Worm (Caenorhabditis elegans) whole organism, L3 larva: Measurements from ENCODE around the gene npr-20.

ENCODE experiments used
- R02D3.7 ChIP-seq: fragments of 150-350 bp; optimal IDR thresholded peaks from 2 replicates; lab custom pipeline; 2014; ENCODE audit warnings: missing biosample characterization, missing genetic modification characterization
- ZK546.5 ChIP-seq: sonication (generic microtip); optimal IDR thresholded peaks from 2 replicates; lab custom pipeline; 2017; ENCODE audit warnings: missing biosample characterization, missing genetic modification characterization
- ama-1 ChIP-seq: fragments of 150-350 bp; optimal IDR thresholded peaks from 2 replicates; lab custom pipeline; 2018
- ceh-16 ChIP-seq: sonication (generic microtip); optimal IDR thresholded peaks from 2 replicates; lab custom pipeline; 2017; ENCODE audit warnings: missing biosample characterization, missing genetic modification characterization
- ceh-28 ChIP-seq: fragments of 150-350 bp; optimal IDR thresholded peaks from 2 replicates; lab custom pipeline; 2014; ENCODE audit warnings: missing biosample characterization, missing genetic modification reagents, missing genetic modification characterization
- ceh-82 ChIP-seq: fragments of 150-350 bp; optimal IDR thresholded peaks from 2 replicates; lab custom pipeline; 2014; ENCODE audit warnings: missing biosample characterization, missing genetic modification characterization
- ceh-9 ChIP-seq: sonication (generic microtip); optimal IDR thresholded peaks from 2 replicates; lab custom pipeline; 2018; ENCODE audit warnings: missing biosample characterization, missing genetic modification characterization
- daf-12 ChIP-seq: fragments of 150-350 bp; optimal IDR thresholded peaks from 2 replicates; lab custom pipeline; 2014; ENCODE audit warnings: missing biosample characterization, missing genetic modification reagents, missing genetic modification characterization
- egl-27 ChIP-seq: sonication (generic microtip); optimal IDR thresholded peaks from 4 replicates; lab custom pipeline; 2017; ENCODE audit warnings: missing biosample characterization, missing genetic modification reagents, missing genetic modification characterization
- egl-5 ChIP-seq: fragments of 150-350 bp; optimal IDR thresholded peaks from 2 replicates; lab custom pipeline; 2017; ENCODE audit warnings: missing biosample characterization, missing genetic modification reagents, missing genetic modification characterization, inconsistent platforms
- elt-1 ChIP-seq: fragments of 150-350 bp; optimal IDR thresholded peaks from 2 replicates; lab custom pipeline; 2014; ENCODE audit warnings: missing biosample characterization, missing genetic modification characterization
- elt-2 ChIP-seq: sonication (generic microtip); optimal IDR thresholded peaks from 2 replicates; lab custom pipeline; 2016; ENCODE audit warnings: missing genetic modification reagents, mild to moderate bottlenecking, missing genetic modification characterization, missing compliant biosample characterization
- elt-3 ChIP-seq, 3 experiments: fragments of 150-350 bp in 1 of 3; sonication (generic microtip) in 2 of 3; optimal IDR thresholded peaks; 2 replicates in 2 of 3; 4 replicates in 1 of 3; lab custom pipeline; 2014 to 2017; ENCODE audit warnings: missing biosample characterization in 3 of 3, missing genetic modification characterization in 3 of 3
- eor-1 ChIP-seq, 2 experiments: fragments of 150-350 bp; optimal IDR thresholded peaks; 2 replicates each; lab custom pipeline; 2014 to 2018; ENCODE audit warnings: missing biosample characterization in 2 of 2, missing genetic modification characterization in 2 of 2
- fkh-10 ChIP-seq: sonication (generic microtip); optimal IDR thresholded peaks from 2 replicates; lab custom pipeline; 2017; ENCODE audit warnings: missing biosample characterization, missing genetic modification reagents, missing genetic modification characterization
- fos-1 ChIP-seq: fragments of 150-350 bp; optimal IDR thresholded peaks from 2 replicates; lab custom pipeline; 2014; ENCODE audit warnings: missing biosample characterization, missing genetic modification characterization
- hmg-11 ChIP-seq: sonication (generic microtip); optimal IDR thresholded peaks from 2 replicates; lab custom pipeline; 2016; ENCODE audit warnings: missing genetic modification characterization, missing compliant biosample characterization
- jun-1 ChIP-seq: fragments of 150-350 bp; optimal IDR thresholded peaks from 2 replicates; lab custom pipeline; 2014; ENCODE audit warnings: missing biosample characterization, missing genetic modification reagents, missing genetic modification characterization
- lin-39 ChIP-seq: fragments of 150-350 bp; optimal IDR thresholded peaks from 2 replicates; lab custom pipeline; 2018; ENCODE audit warnings: missing biosample characterization, missing genetic modification reagents, missing genetic modification characterization
- lsy-12 ChIP-seq: sonication (generic microtip); optimal IDR thresholded peaks from 2 replicates; lab custom pipeline; 2016; ENCODE audit warnings: mild to moderate bottlenecking, missing genetic modification characterization, missing compliant biosample characterization
- mdl-1 ChIP-seq: fragments of 150-350 bp; optimal IDR thresholded peaks from 2 replicates; lab custom pipeline; 2014; ENCODE audit warnings: missing biosample characterization, missing genetic modification characterization
- mml-1 ChIP-seq: fragments of 150-350 bp; sonication (generic microtip); optimal IDR thresholded peaks from 3 replicates; lab custom pipeline; 2014; ENCODE audit warnings: missing biosample characterization, missing genetic modification characterization
- nfya-1 ChIP-seq: sonication (generic microtip); optimal IDR thresholded peaks from 2 replicates; lab custom pipeline; 2017; ENCODE audit warnings: missing genetic modification characterization, mild to moderate bottlenecking, missing compliant biosample characterization, antibody characterized with exemption, moderate library complexity; ENCODE audit not compliant: insufficient read depth
- nhr-11 ChIP-seq: fragments of 150-350 bp; optimal IDR thresholded peaks from 2 replicates; lab custom pipeline; 2014; ENCODE audit warnings: missing biosample characterization, missing genetic modification characterization
- nhr-12 ChIP-seq: fragments of 150-350 bp; optimal IDR thresholded peaks from 2 replicates; lab custom pipeline; 2014; ENCODE audit warnings: missing biosample characterization, missing genetic modification characterization
- nhr-23 ChIP-seq: fragments of 150-350 bp; optimal IDR thresholded peaks from 2 replicates; lab custom pipeline; 2014; ENCODE audit warnings: missing biosample characterization, missing genetic modification reagents, missing genetic modification characterization
- nhr-237 ChIP-seq: fragments of 150-350 bp; optimal IDR thresholded peaks from 2 replicates; lab custom pipeline; 2014; ENCODE audit warnings: missing biosample characterization, missing genetic modification characterization
- nhr-25 ChIP-seq: sonication (generic microtip); optimal IDR thresholded peaks from 2 replicates; lab custom pipeline; 2017; ENCODE audit warnings: missing biosample characterization, missing genetic modification characterization
- nhr-28 ChIP-seq: fragments of 150-350 bp; optimal IDR thresholded peaks from 2 replicates; lab custom pipeline; 2014; ENCODE audit warnings: missing biosample characterization, missing genetic modification characterization
- nhr-43 ChIP-seq: sonication (generic microtip); optimal IDR thresholded peaks from 2 replicates; lab custom pipeline; 2016; ENCODE audit warnings: mild to moderate bottlenecking, missing genetic modification characterization, missing compliant biosample characterization; ENCODE audit not compliant: poor library complexity, severe bottlenecking
- nhr-67 ChIP-seq: fragments of 150-350 bp; optimal IDR thresholded peaks from 2 replicates; lab custom pipeline; 2014; ENCODE audit warnings: missing biosample characterization, missing genetic modification characterization
- nhr-77 ChIP-seq: fragments of 150-350 bp; optimal IDR thresholded peaks from 2 replicates; lab custom pipeline; 2014; ENCODE audit warnings: missing biosample characterization, missing genetic modification characterization
- pha-4 ChIP-seq: fragments of 150-350 bp; optimal IDR thresholded peaks from 2 replicates; lab custom pipeline; 2014; ENCODE audit warnings: missing biosample characterization, missing genetic modification reagents, missing genetic modification characterization
- pqm-1 ChIP-seq: fragments of 150-350 bp; optimal IDR thresholded peaks from 2 replicates; lab custom pipeline; 2017; ENCODE audit warnings: missing biosample characterization, missing genetic modification characterization, inconsistent platforms
- sea-2 ChIP-seq: fragments of 150-350 bp; sonication (generic microtip); optimal IDR thresholded peaks from 4 replicates; lab custom pipeline; 2014; ENCODE audit warnings: missing biosample characterization, missing genetic modification reagents, missing genetic modification characterization
- skn-1 ChIP-seq: fragments of 150-350 bp; optimal IDR thresholded peaks from 2 replicates; lab custom pipeline; 2014; ENCODE audit warnings: missing biosample characterization, missing genetic modification characterization
- snpc-4 ChIP-seq: fragments of 150-350 bp; optimal IDR thresholded peaks from 2 replicates; lab custom pipeline; 2014; ENCODE audit warnings: missing biosample characterization, missing genetic modification characterization
- tbx-2 ChIP-seq: sonication (generic microtip); optimal IDR thresholded peaks from 2 replicates; lab custom pipeline; 2016; ENCODE audit warnings: mild to moderate bottlenecking, missing genetic modification characterization, missing compliant biosample characterization
- unc-39 ChIP-seq: sonication (generic microtip); optimal IDR thresholded peaks from 4 replicates; lab custom pipeline; 2017; ENCODE audit warnings: missing biosample characterization, missing genetic modification characterization
- unc-62 ChIP-seq: fragments of 150-350 bp; sonication (generic microtip); optimal IDR thresholded peaks from 4 replicates; lab custom pipeline; 2014; ENCODE audit warnings: missing biosample characterization, missing genetic modification reagents, missing genetic modification characterization
- zag-1 ChIP-seq: fragments of 150-350 bp; optimal IDR thresholded peaks from 2 replicates; lab custom pipeline; 2014; ENCODE audit warnings: missing biosample characterization, missing genetic modification characterization
- ztf-11 ChIP-seq: fragments of 150-350 bp; optimal IDR thresholded peaks from 2 replicates; lab custom pipeline; 2014; ENCODE audit warnings: missing biosample characterization, missing genetic modification characterization
- ztf-4 ChIP-seq: fragments of 150-350 bp; optimal IDR thresholded peaks from 2 replicates; lab custom pipeline; 2014; ENCODE audit warnings: missing biosample characterization, missing genetic modification characterization

The npr-20 gene

ce11 chrII:8818978-8819896 is 45.7 kb downstream of the npr-20 start, which contains the start of gene F46C5.10:
Gene F46C5.10 (minus strand): TSS chrII:8819028.
- TF ChIP-seq elt-1 (no peak), egl-5 (tag; lab: Kevin White, UChicago) (no peak), pqm-1 (tag; lab: Kevin White, UChicago) (no peak), nhr-23 (tag; lab: Kevin White, UChicago) (peak; percentile 69), ceh-9 (tag; lab: Kevin White, UChicago) (no peak), ZK546.5 (no peak), elt-3 (tag; optimal IDR thresholded peaks at IDR 0.05; lab: Kevin White, UChicago) (no peak), pha-4 (tag; lab: Kevin White, UChicago) (no peak), skn-1 (tag; lab: Kevin White, UChicago) (no peak), nhr-77 (tag; lab: Kevin White, UChicago) (no peak), hmg-11 (tag; lab: Kevin White, UChicago) (no peak), mdl-1 (tag; lab: Kevin White, UChicago) (no peak), zag-1 (tag; lab: Kevin White, UChicago) (no peak), ztf-11 (tag; lab: Kevin White, UChicago) (no peak), jun-1 (tag; lab: Kevin White, UChicago) (no peak), egl-27 (no peak), unc-62 (no peak), snpc-4 (no peak), ceh-16 (tag; lab: Kevin White, UChicago) (no peak), nhr-43 (peak; percentile 88), R02D3.7 (no peak), fkh-10 (GFP tag; lab: Kevin White, UChicago) (no peak), nhr-28 (tag; lab: Kevin White, UChicago) (peak; percentile 9), nhr-25 (peak; percentile 49), unc-39 (tag; lab: Kevin White, UChicago) (no peak), elt-2 (tag; lab: Kevin White, UChicago) (no peak), daf-12 (tag; lab: Kevin White, UChicago) (no peak), nhr-67 (tag; lab: Kevin White, UChicago) (no peak), nhr-11 (tag; lab: Kevin White, UChicago) (no peak)

DNA sequence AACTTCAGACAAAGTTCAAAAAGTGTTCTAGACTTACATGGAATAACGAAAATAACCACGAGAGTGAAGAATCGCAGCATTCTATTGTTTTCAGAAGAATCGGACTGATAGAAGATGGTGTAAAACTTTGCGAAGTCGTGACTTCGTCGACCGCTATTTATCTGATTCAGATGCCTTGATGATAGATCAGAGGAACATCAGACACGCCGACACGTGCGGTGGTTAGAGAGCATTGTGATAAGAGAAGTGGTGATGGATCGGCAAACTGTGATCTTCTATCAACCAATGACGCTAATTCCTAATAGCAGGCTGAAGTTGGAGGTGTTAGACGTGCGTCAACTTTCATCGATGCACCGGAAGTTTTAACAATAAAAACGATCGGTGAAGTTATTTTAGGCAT is 46.7 kb downstream of the npr-20 start:
- TF ChIP-seq fkh-10 (GFP tag; lab: Kevin White, UChicago) = no peak
- no peak for TF ChIP-seq ceh-28 (tag; lab: Kevin White, UChicago)
- TF ChIP-seq nfya-1 (tag; lab: Kevin White, UChicago) = no peak
- no peak for TF ChIP-seq fos-1 (tag; lab: Kevin White, UChicago)
- no peak for TF ChIP-seq ceh-82 (tag; lab: Kevin White, UChicago)
- no peak for TF ChIP-seq skn-1 (tag; lab: Kevin White, UChicago)
- TF ChIP-seq nhr-28 (tag; lab: Kevin White, UChicago) = no peak
- no peak for TF ChIP-seq lsy-12 (tag; lab: Kevin White, UChicago)
- TF ChIP-seq R02D3.7 = no peak
- no peak for TF ChIP-seq zag-1 (tag; lab: Kevin White, UChicago)
- TF ChIP-seq egl-27 = peak; percentile 35
- no peak for TF ChIP-seq unc-62
- no peak for TF ChIP-seq daf-12 (tag; lab: Kevin White, UChicago)
- no peak for TF ChIP-seq nhr-77 (tag; lab: Kevin White, UChicago)
- TF ChIP-seq elt-3 (tag; optimal IDR thresholded peaks at IDR 0.05; lab: Kevin White, UChicago) = peak in 2 of 3 experiments; percentile 39 to 62
- TF ChIP-seq nhr-25 = peak; percentile 87
- TF ChIP-seq nhr-11 (tag; lab: Kevin White, UChicago) = no peak
- peak; percentile 27 for TF ChIP-seq mdl-1 (tag; lab: Kevin White, UChicago)
- TF ChIP-seq tbx-2 (tag; lab: Kevin White, UChicago) = peak; percentile 8
- no peak for TF ChIP-seq snpc-4
- TF ChIP-seq ztf-4 (tag; lab: Kevin White, UChicago) = no peak
- peak; percentile 70 for TF ChIP-seq nhr-23 (tag; lab: Kevin White, UChicago)
- no peak for TF ChIP-seq ceh-16 (tag; lab: Kevin White, UChicago)
- no peak for TF ChIP-seq pha-4 (tag; lab: Kevin White, UChicago)
- TF ChIP-seq elt-1 = no peak
- no peak for TF ChIP-seq egl-5 (tag; lab: Kevin White, UChicago)
- no peak for TF ChIP-seq sea-2 (GFP tag; lab: Kevin White, UChicago)
- TF ChIP-seq nhr-43 = peak; percentile 98
- TF ChIP-seq nhr-237 (tag; lab: Kevin White, UChicago) = no peak
- TF ChIP-seq mml-1 (tag; lab: Kevin White, UChicago) = no peak
- no peak for TF ChIP-seq unc-39 (tag; lab: Kevin White, UChicago)
- no peak for TF ChIP-seq lin-39 (tag; lab: Kevin White, UChicago)
- TF ChIP-seq eor-1 (tag; optimal IDR thresholded peaks at IDR 0.05; lab: Kevin White, UChicago) = no peak
- TF ChIP-seq elt-2 (tag; lab: Kevin White, UChicago) = no peak
- no peak for TF ChIP-seq nhr-67 (tag; lab: Kevin White, UChicago)
- TF ChIP-seq jun-1 (tag; lab: Kevin White, UChicago) = no peak
- TF ChIP-seq nhr-12 (tag; lab: Kevin White, UChicago) = no peak
- no peak for TF ChIP-seq ztf-11 (tag; lab: Kevin White, UChicago)
- TF ChIP-seq ama-1 (lab: Kevin White, UChicago) = peak; percentile 68
- TF ChIP-seq hmg-11 (tag; lab: Kevin White, UChicago) = no peak
